Fruit fly (Drosophila melanogaster) whole organism, embryonic: ENCODE data around the gene alphaTub84B.

Source experiments
- Atf3 ChIP-seq: fragments of 200-800 bp; sonication (Bioruptor generic); optimal IDR thresholded peaks from 3 replicates; lab custom pipeline; 2016; ENCODE audit warnings: missing biosample characterization, missing genetic modification characterization
- CG10147 ChIP-seq: fragments of 200-800 bp; sonication (Bioruptor generic); optimal IDR thresholded peaks from 2 replicates; lab custom pipeline; 2019; ENCODE audit warnings: missing biosample characterization, mild to moderate bottlenecking, missing genetic modification characterization, moderate library complexity
- CG10431 ChIP-seq: fragments of 200-800 bp; sonication (Bioruptor generic); optimal IDR thresholded peaks from 3 replicates; lab custom pipeline; 2018; ENCODE audit warnings: missing biosample characterization, mild to moderate bottlenecking, missing genetic modification characterization
- CG11093 ChIP-seq: fragments of 200-800 bp; sonication (Bioruptor generic); IDR thresholded peaks from 3 replicates; pipeline ENCODE4 v1.3.6; 2022; ENCODE audit warnings: missing biosample characterization, missing genetic modification characterization
- CG16813 ChIP-seq: fragments of 200-800 bp; sonication (Bioruptor generic); IDR thresholded peaks from 3 replicates; pipeline ENCODE4 v1.3.6; 2022; ENCODE audit warnings: missing biosample characterization, missing genetic modification characterization; ENCODE audit not compliant: partially characterized antibody
- CG16863 ChIP-seq: fragments of 200-800 bp; sonication (Bioruptor generic); optimal IDR thresholded peaks from 3 replicates; lab custom pipeline; 2016; ENCODE audit warnings: missing biosample characterization, missing genetic modification characterization
- CG17328 ChIP-seq: fragments of 200-800 bp; sonication (Bioruptor generic); IDR thresholded peaks from 2 replicates; pipeline ENCODE4 v1.3.6; 2022; ENCODE audit warnings: missing biosample characterization, missing genetic modification characterization
- CG2202 ChIP-seq: fragments of 200-800 bp; sonication (Bioruptor generic); optimal IDR thresholded peaks from 2 replicates; lab custom pipeline; 2018; ENCODE audit warnings: missing biosample characterization, mild to moderate bottlenecking, missing genetic modification characterization
- CG2889 ChIP-seq: fragments of 200-800 bp; sonication (Bioruptor generic); IDR thresholded peaks from 3 replicates; pipeline ENCODE4 v1.3.6; 2022; ENCODE audit warnings: missing biosample characterization, missing genetic modification characterization
- CG3281 ChIP-seq: fragments of 200-800 bp; sonication (Bioruptor generic); optimal IDR thresholded peaks from 3 replicates; lab custom pipeline; 2017; ENCODE audit warnings: missing biosample characterization, mild to moderate bottlenecking, missing genetic modification characterization
- CG3995 ChIP-seq: fragments of 200-800 bp; sonication (Bioruptor generic); optimal IDR thresholded peaks from 3 replicates; lab custom pipeline; 2016; ENCODE audit warnings: missing biosample characterization, missing genetic modification characterization
- CG4820 ChIP-seq: fragments of 200-800 bp; sonication (Bioruptor generic); optimal IDR thresholded peaks from 3 replicates; lab custom pipeline; 2016; ENCODE audit warnings: missing biosample characterization, missing genetic modification characterization
- CG6689 ChIP-seq: fragments of 200-800 bp; sonication (Bioruptor generic); IDR thresholded peaks from 2 replicates; pipeline ENCODE4 v1.3.6; 2022; ENCODE audit warnings: missing biosample characterization, missing genetic modification characterization
- CG6765 ChIP-seq: fragments of 200-800 bp; sonication (Bioruptor generic); optimal IDR thresholded peaks from 3 replicates; lab custom pipeline; 2017; ENCODE audit warnings: missing biosample characterization, mild to moderate bottlenecking, missing genetic modification characterization
- CG8944 ChIP-seq: fragments of 200-800 bp; sonication (Bioruptor generic); optimal IDR thresholded peaks from 3 replicates; lab custom pipeline; 2016; ENCODE audit warnings: missing biosample characterization, missing genetic modification characterization
- CG9215 ChIP-seq: fragments of 200-800 bp; sonication (Bioruptor generic); IDR thresholded peaks from 2 replicates; pipeline ENCODE4 v1.3.6; 2022; ENCODE audit warnings: missing biosample characterization, missing genetic modification characterization
- CG9437 ChIP-seq: fragments of 200-800 bp; sonication (Bioruptor generic); optimal IDR thresholded peaks from 2 replicates; lab custom pipeline; 2018; ENCODE audit warnings: missing biosample characterization, mild to moderate bottlenecking, missing genetic modification characterization
- Doc3 ChIP-seq: fragments of 200-800 bp; sonication (Bioruptor generic); IDR thresholded peaks from 3 replicates; pipeline ENCODE4 v1.3.6; 2022; ENCODE audit warnings: missing biosample characterization, missing genetic modification characterization; ENCODE audit not compliant: partially characterized antibody
- Hsf ChIP-seq: fragments of 200-800 bp; sonication (Bioruptor generic); optimal IDR thresholded peaks from 3 replicates; lab custom pipeline; 2016; ENCODE audit warnings: missing biosample characterization, missing genetic modification characterization
- Side ChIP-seq: fragments of 200-800 bp; sonication (Bioruptor generic); optimal IDR thresholded peaks from 2 replicates; lab custom pipeline; 2016; ENCODE audit warnings: missing biosample characterization, missing genetic modification characterization
- Trl ChIP-seq, 3 experiments: fragments of >200 bp in 2 of 3; fragments of 200-800 bp in 1 of 3; sonication (Bioruptor generic) in 1 of 3; optimal IDR thresholded peaks; 2 replicates in 1 of 3; 3 replicates in 2 of 3; lab custom pipeline; 2016 to 2017; ENCODE audit warnings: missing biosample characterization in 1 of 3, missing genetic modification characterization in 1 of 3
- Usf ChIP-seq: fragments of 200-800 bp; sonication (Bioruptor generic); optimal IDR thresholded peaks from 2 replicates; lab custom pipeline; 2017; ENCODE audit warnings: missing genotype, missing biosample characterization, missing genetic modification characterization
- aop ChIP-seq: fragments of 200-800 bp; sonication (Bioruptor generic); IDR thresholded peaks from 2 replicates; pipeline ENCODE4 v1.3.6; 2022; ENCODE audit warnings: missing biosample characterization, missing genetic modification characterization
- az2 ChIP-seq: fragments of 200-800 bp; sonication (Bioruptor generic); optimal IDR thresholded peaks from 3 replicates; lab custom pipeline; 2016; ENCODE audit warnings: missing biosample characterization, missing genetic modification characterization
- bowl ChIP-seq: fragments of 200-800 bp; sonication (Bioruptor generic); IDR thresholded peaks from 2 replicates; pipeline ENCODE4 v1.3.6; 2022; ENCODE audit warnings: missing biosample characterization, missing genetic modification characterization
- bsh ChIP-seq, 2 experiments: fragments of 200-800 bp; sonication (Bioruptor generic); optimal IDR thresholded peaks; 2 replicates each; lab custom pipeline; 2017 to 2018; ENCODE audit warnings: mild to moderate bottlenecking in 2 of 2, missing biosample characterization in 2 of 2, missing genetic modification characterization in 2 of 2, moderate library complexity in 1 of 2
- crol ChIP-seq: fragments of 200-800 bp; sonication (Bioruptor generic); IDR thresholded peaks from 2 replicates; pipeline ENCODE4 v1.3.6; 2022; ENCODE audit warnings: missing biosample characterization, missing genetic modification characterization
- dmrt11E ChIP-seq: fragments of 200-800 bp; sonication (Bioruptor generic); optimal IDR thresholded peaks from 3 replicates; lab custom pipeline; 2018; ENCODE audit warnings: missing biosample characterization, mild to moderate bottlenecking, missing genetic modification characterization, moderate library complexity
- dpn ChIP-seq, 2 experiments: fragments of 200-800 bp; sonication (Bioruptor generic); optimal IDR thresholded peaks; 3 replicates each; lab custom pipeline; 2016; ENCODE audit warnings: missing biosample characterization in 2 of 2, missing genetic modification characterization in 2 of 2
- dysf ChIP-seq: fragments of 200-800 bp; sonication (Bioruptor generic); IDR thresholded peaks from 3 replicates; pipeline ENCODE4 v1.3.6; 2022; ENCODE audit warnings: missing biosample characterization, missing genetic modification characterization
- ems ChIP-seq: fragments of 200-800 bp; sonication (Bioruptor generic); optimal IDR thresholded peaks from 3 replicates; lab custom pipeline; 2016; ENCODE audit warnings: missing biosample characterization, missing genetic modification characterization
- en ChIP-seq: fragments of 200-800 bp; sonication (Bioruptor generic); optimal IDR thresholded peaks from 2 replicates; lab custom pipeline; 2016; ENCODE audit warnings: missing biosample characterization, missing genetic modification characterization
- fru ChIP-seq: fragments of >200 bp; optimal IDR thresholded peaks from 2 replicates; lab custom pipeline; 2017
- gfzf ChIP-seq: fragments of 200-800 bp; sonication (Bioruptor generic); optimal IDR thresholded peaks from 2 replicates; lab custom pipeline; 2016; ENCODE audit warnings: missing biosample characterization, mild to moderate bottlenecking, missing genetic modification characterization, moderate library complexity
- grn ChIP-seq: fragments of 200-800 bp; sonication (Bioruptor generic); optimal IDR thresholded peaks from 3 replicates; lab custom pipeline; 2017; ENCODE audit warnings: missing biosample characterization, missing genetic modification characterization
- gsb ChIP-seq: fragments of 200-800 bp; sonication (Bioruptor generic); IDR thresholded peaks from 2 replicates; pipeline ENCODE4 v1.3.6; 2022; ENCODE audit warnings: missing biosample characterization, missing genetic modification characterization
- gsb-n ChIP-seq: fragments of 200-800 bp; sonication (Bioruptor generic); optimal IDR thresholded peaks from 3 replicates; lab custom pipeline; 2018; ENCODE audit warnings: missing biosample characterization, mild to moderate bottlenecking, missing genetic modification characterization
- h ChIP-seq: fragments of >200 bp; optimal IDR thresholded peaks from 2 replicates; lab custom pipeline; 2017
- hkb ChIP-seq, 2 experiments: fragments of 200-800 bp in 1 of 2; fragments of >200 bp in 1 of 2; sonication (Bioruptor generic) in 1 of 2; IDR thresholded peaks in 1 of 2; optimal IDR thresholded peaks in 1 of 2; 2 replicates each; pipeline versions ENCODE4 v1.3.6 to Lab custom; 2017 to 2022; ENCODE audit warnings: missing biosample characterization in 1 of 2, missing genetic modification characterization in 1 of 2
- p53 ChIP-seq: fragments of 200-800 bp; sonication (Bioruptor generic); optimal IDR thresholded peaks from 2 replicates; lab custom pipeline; 2016; ENCODE audit warnings: missing biosample characterization, missing genetic modification characterization
- pb ChIP-seq: fragments of 200-800 bp; sonication (Bioruptor generic); optimal IDR thresholded peaks from 3 replicates; lab custom pipeline; 2016; ENCODE audit warnings: missing biosample characterization, missing genetic modification characterization
- sd ChIP-seq: fragments of 200-800 bp; sonication (Bioruptor generic); optimal IDR thresholded peaks from 3 replicates; lab custom pipeline; 2018; ENCODE audit warnings: missing biosample characterization, mild to moderate bottlenecking, missing genetic modification characterization, moderate library complexity
- shn ChIP-seq: fragments of 200-800 bp; sonication (Bioruptor generic); optimal IDR thresholded peaks from 3 replicates; lab custom pipeline; 2016; ENCODE audit warnings: missing biosample characterization, missing genetic modification characterization
- sisA ChIP-seq: fragments of 200-800 bp; sonication (Bioruptor generic); IDR thresholded peaks from 2 replicates; pipeline ENCODE4 v1.3.6; 2022; ENCODE audit warnings: missing biosample characterization, missing genetic modification characterization
- slbo ChIP-seq: fragments of 200-800 bp; sonication (Bioruptor generic); IDR thresholded peaks from 2 replicates; pipeline ENCODE4 v1.3.6; 2022; ENCODE audit warnings: missing biosample characterization, missing genetic modification characterization
- so ChIP-seq: fragments of 200-800 bp; sonication (Bioruptor generic); IDR thresholded peaks from 3 replicates; pipeline ENCODE4 v1.3.6; 2022; ENCODE audit warnings: missing biosample characterization, missing genetic modification characterization
- tna ChIP-seq: fragments of 200-800 bp; sonication (Bioruptor generic); IDR thresholded peaks from 2 replicates; pipeline ENCODE4 v1.3.6; 2022; ENCODE audit warnings: missing biosample characterization, missing genetic modification characterization; ENCODE audit not compliant: partially characterized antibody
- ttk ChIP-seq: fragments of 200-800 bp; sonication (Bioruptor generic); IDR thresholded peaks from 2 replicates; pipeline ENCODE4 v2.1.2; 2022; ENCODE audit warnings: missing biosample characterization, missing genetic modification characterization
- tx ChIP-seq: fragments of 200-800 bp; sonication (Bioruptor generic); optimal IDR thresholded peaks from 2 replicates; lab custom pipeline; 2016; ENCODE audit warnings: missing biosample characterization, missing genetic modification characterization

Gene alphaTub84B

DNA sequence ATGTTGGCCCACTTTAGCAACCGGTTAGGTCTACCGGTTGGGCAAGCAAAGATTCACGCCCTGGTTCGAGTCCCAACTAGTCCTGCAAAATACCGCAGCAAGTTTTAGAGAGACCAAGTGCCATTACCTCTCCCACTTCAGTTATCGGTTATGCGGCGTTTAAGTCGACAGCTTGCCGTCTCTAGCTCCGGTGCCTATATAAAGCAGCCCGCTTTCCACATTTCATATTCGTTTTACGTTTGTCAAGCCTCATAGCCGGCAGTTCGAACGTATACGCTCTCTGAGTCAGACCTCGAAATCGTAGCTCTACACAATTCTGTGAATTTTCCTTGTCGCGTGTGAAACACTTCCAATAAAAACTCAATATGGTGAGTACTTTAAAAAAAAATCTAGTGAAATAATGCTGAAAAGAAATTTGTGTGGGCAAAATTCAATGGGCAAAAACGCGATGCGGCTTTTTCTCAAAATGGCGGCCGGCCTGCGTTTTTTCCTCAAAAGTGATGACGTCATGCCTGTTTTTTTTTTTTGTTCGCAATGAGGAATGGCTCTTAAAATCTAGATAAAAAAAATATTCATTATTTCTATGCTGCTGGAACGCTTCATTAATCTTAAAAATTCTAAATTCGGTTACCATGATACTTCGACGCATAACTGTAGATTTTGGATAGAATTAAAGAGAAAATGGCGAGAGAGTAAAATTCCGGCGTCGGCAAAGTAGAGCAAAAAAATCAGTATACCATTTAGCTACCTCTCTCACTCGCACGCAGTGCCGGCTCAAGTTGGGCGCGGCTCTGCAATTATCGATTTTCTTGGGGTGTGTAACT lies at the start of gene alphaTub84B (continued):
- peak; percentile 63 for TF ChIP-seq CG3281 (GFP tag; lab: Kevin White, UChicago)
- peak; percentile 74; the same call in 1 of the 2 replicates for TF ChIP-seq bowl
- no peak for TF ChIP-seq CG2889 (GFP tag; lab: Robert Waterston, UW)
- TF ChIP-seq dpn (GFP tag; optimal IDR thresholded peaks at IDR 0.05; lab: Kevin White, UChicago), result peak; percentile 57 to 81
- peak; percentile 65 for TF ChIP-seq Side
- TF ChIP-seq Atf3 (GFP tag; lab: Kevin White, UChicago), result peak; percentile 83
- TF ChIP-seq CG9215 (GFP tag; lab: Robert Waterston, UW), result peak; percentile 32; the same call in 1 of the 2 replicates
- TF ChIP-seq Hsf (GFP tag; lab: Kevin White, UChicago), result peak; percentile 1
- peak; percentile 67 for TF ChIP-seq slbo (GFP tag; lab: Robert Waterston, UW)
- TF ChIP-seq Trl (optimal IDR thresholded peaks at IDR 0.05; lab: Kevin White, UChicago), result peak in 1 of 2 experiments; percentile 54
- TF ChIP-seq Trl (GFP tag; optimal IDR thresholded peaks at IDR 0.05; lab: Kevin White, UChicago), result peak; percentile 76
- TF ChIP-seq sisA (GFP tag; lab: Robert Waterston, UW), result no peak
- peak; percentile 13; the same call in 1 of the 2 replicates for TF ChIP-seq ttk (GFP tag; lab: Robert Waterston, UW)
- TF ChIP-seq CG16863 (GFP tag; lab: Kevin White, UChicago), result peak; percentile 73
- peak; percentile 76 for TF ChIP-seq p53 (GFP tag; lab: Kevin White, UChicago)
- TF ChIP-seq tx (GFP tag; lab: Kevin White, UChicago), result peak; percentile 71
- 0 out of 3 replicates have a peak, but pooled peaks have one; percentile 22 for TF ChIP-seq dysf (GFP tag; lab: Robert Waterston, UW)
- TF ChIP-seq CG9437 (GFP tag; lab: Kevin White, UChicago), result no peak
- TF ChIP-seq grn (GFP tag; lab: Kevin White, UChicago), result peak; percentile 62
- TF ChIP-seq crol (GFP tag; lab: Robert Waterston, UW), result no peak
- peak; percentile 61 for TF ChIP-seq CG10147
- peak; percentile 71; the same call in 2 of the 3 replicates for TF ChIP-seq so (GFP tag; lab: Robert Waterston, UW)
- TF ChIP-seq gfzf (GFP tag; lab: Kevin White, UChicago), result peak; percentile 97
- peak; percentile 71 for TF ChIP-seq tna (GFP tag; lab: Robert Waterston, UW)
- TF ChIP-seq dmrt11E, result peak; percentile 16
- peak; percentile 31 for TF ChIP-seq gsb-n (tag; lab: Kevin White, UChicago)
- peak; percentile 60 for TF ChIP-seq gsb (GFP tag; lab: Robert Waterston, UW)
- peak; percentile 67 for TF ChIP-seq CG17328 (GFP tag; lab: Robert Waterston, UW)
- peak; percentile 64; the same call in 1 of the 2 replicates for TF ChIP-seq aop (GFP tag; lab: Robert Waterston, UW)
- no peak for TF ChIP-seq CG4820 (GFP tag; lab: Kevin White, UChicago)
- TF ChIP-seq CG10431 (GFP tag; lab: Kevin White, UChicago), result peak; percentile 75
- no peak for TF ChIP-seq Usf (GFP tag; lab: Kevin White, UChicago)
- TF ChIP-seq shn (GFP tag; lab: Kevin White, UChicago), result peak; percentile 42
- peak; percentile 24 for TF ChIP-seq az2 (GFP tag; lab: Kevin White, UChicago)
- no peak for TF ChIP-seq CG3995 (GFP tag; lab: Kevin White, UChicago)
- no peak for TF ChIP-seq Doc3
- TF ChIP-seq bsh (GFP tag; optimal IDR thresholded peaks at IDR 0.05; lab: Kevin White, UChicago), result peak; percentile 32 to 47
- no peak for TF ChIP-seq CG6689 (GFP tag; lab: Robert Waterston, UW)
- peak; percentile 79 for TF ChIP-seq pb (GFP tag; lab: Kevin White, UChicago)
- TF ChIP-seq CG16813 (GFP tag; lab: Robert Waterston, UW), result peak; percentile 36; the same call in 1 of the 3 replicates
- TF ChIP-seq fru (lab: Kevin White, UChicago), result no peak
- peak; percentile 52 for TF ChIP-seq hkb (optimal IDR thresholded peaks at IDR 0.05; lab: Kevin White, UChicago)
- peak; percentile 82 for TF ChIP-seq hkb (GFP tag; IDR thresholded peaks at IDR 0.05; lab: Robert Waterston, UW)
- peak; percentile 21 for TF ChIP-seq CG2202 (tag; lab: Kevin White, UChicago)
- TF ChIP-seq ems (GFP tag; lab: Kevin White, UChicago), result peak; percentile 55
- no peak; the same call in 2 of the 3 replicates for TF ChIP-seq CG11093 (GFP tag; lab: Robert Waterston, UW)
- peak; percentile 29 for TF ChIP-seq en (GFP tag; lab: Kevin White, UChicago)
- peak; percentile 79 for TF ChIP-seq sd (tag; lab: Kevin White, UChicago)
- TF ChIP-seq CG8944 (GFP tag; lab: Kevin White, UChicago), result peak; percentile 31
- TF ChIP-seq h (lab: Kevin White, UChicago), result no peak
- peak; percentile 74 for TF ChIP-seq CG6765 (GFP tag; lab: Kevin White, UChicago)
